Fruit fly (Drosophila melanogaster) whole organism, embryonic: ENCODE measurements around the gene Or98a.

Experiments
- CG10565 ChIP-seq: fragments of 200-800 bp; sonication (Bioruptor generic); optimal IDR thresholded peaks from 3 replicates; lab custom pipeline; 2016; ENCODE audit warnings: missing biosample characterization, mild to moderate bottlenecking, missing genetic modification characterization
- CG11560 ChIP-seq: fragments of 200-800 bp; sonication (Bioruptor generic); IDR thresholded peaks from 3 replicates; pipeline ENCODE4 v1.3.6; 2022; ENCODE audit warnings: missing biosample characterization, missing genetic modification characterization
- CG17802 ChIP-seq: fragments of 200-800 bp; sonication (Bioruptor generic); optimal IDR thresholded peaks from 2 replicates; lab custom pipeline; 2018; ENCODE audit warnings: missing biosample characterization, mild to moderate bottlenecking, missing genetic modification characterization, moderate library complexity
- CG43689 ChIP-seq: fragments of 200-800 bp; sonication (Bioruptor generic); IDR thresholded peaks from 2 replicates; pipeline ENCODE4 v1.3.6; 2022; ENCODE audit warnings: missing biosample characterization, missing genetic modification characterization
- CG4617 ChIP-seq: fragments of 200-800 bp; sonication (Bioruptor generic); optimal IDR thresholded peaks from 3 replicates; lab custom pipeline; 2016; ENCODE audit warnings: missing biosample characterization, missing genetic modification characterization, borderline replicate concordance
- Dad ChIP-seq: fragments of 200-800 bp; sonication (Bioruptor generic); optimal IDR thresholded peaks from 3 replicates; lab custom pipeline; 2016; ENCODE audit warnings: missing biosample characterization, missing genetic modification characterization
- crp ChIP-seq, 2 experiments: fragments of 200-800 bp; sonication (Bioruptor generic); optimal IDR thresholded peaks; 2 replicates in 1 of 2; 3 replicates in 1 of 2; lab custom pipeline; 2017; ENCODE audit warnings: missing biosample characterization in 2 of 2, missing genetic modification characterization in 2 of 2, mild to moderate bottlenecking in 1 of 2, moderate library complexity in 1 of 2
- fd102C ChIP-seq: fragments of 200-800 bp; sonication (Bioruptor generic); optimal IDR thresholded peaks from 2 replicates; lab custom pipeline; 2018; ENCODE audit warnings: missing biosample characterization, mild to moderate bottlenecking, missing genetic modification characterization, moderate library complexity
- h ChIP-seq: fragments of >200 bp; optimal IDR thresholded peaks from 2 replicates; lab custom pipeline; 2017
- her ChIP-seq: fragments of 200-800 bp; sonication (Bioruptor generic); optimal IDR thresholded peaks from 2 replicates; lab custom pipeline; 2016; ENCODE audit warnings: missing biosample characterization, missing genetic modification characterization
- seq ChIP-seq: fragments of 200-800 bp; sonication (Bioruptor generic); IDR thresholded peaks from 2 replicates; pipeline ENCODE4 v1.3.6; 2022; ENCODE audit warnings: missing biosample characterization, missing genetic modification characterization
- ttk ChIP-seq: fragments of 200-800 bp; sonication (Bioruptor generic); IDR thresholded peaks from 2 replicates; pipeline ENCODE4 v2.1.2; 2022; ENCODE audit warnings: missing biosample characterization, missing genetic modification characterization
- vnd ChIP-seq: fragments of 200-800 bp; sonication (Bioruptor generic); IDR thresholded peaks from 3 replicates; pipeline ENCODE4 v1.3.6; 2022; ENCODE audit warnings: missing biosample characterization, missing genetic modification characterization; ENCODE audit not compliant: partially characterized antibody

- TF ChIP-seq h (lab: Kevin White, UChicago) (no peak), her (GFP tag; lab: Kevin White, UChicago) (no peak), ttk (GFP tag; lab: Robert Waterston, UW) (no peak), CG10565 (no peak), Dad (GFP tag; lab: Kevin White, UChicago) (no peak), CG4617 (GFP tag; lab: Kevin White, UChicago) (no peak), vnd (GFP tag; lab: Robert Waterston, UW) (no peak), crp (GFP tag; optimal IDR thresholded peaks at IDR 0.05; lab: Kevin White, UChicago) (no peak), CG17802 (tag; lab: Kevin White, UChicago) (no peak), CG11560 (no peak), fd102C (GFP tag; lab: Kevin White, UChicago) (no peak), seq (GFP tag; lab: Robert Waterston, UW) (no peak), CG43689 (GFP tag; lab: Robert Waterston, UW) (no peak)
Measured at dm6 chr3R:27872290-27872689, 26.5 kb downstream of the Or98a start, which contains the start of gene CG12426.
